Fruit fly (Drosophila melanogaster): Measurements from ENCODE around the gene Rrp45.

- no peak for TF ChIP-seq dl (GFP tag; optimal IDR thresholded peaks at IDR 0.05; ENCODE audit: insufficient read depth in 1 of 2, partially characterized antibody in 2 of 2)
- TF ChIP-seq pan (optimal IDR thresholded peaks at IDR 0.05) = no peak
- TF ChIP-seq psq (GFP tag; optimal IDR thresholded peaks at IDR 0.05) = peak; percentile 58
- no peak for TF ChIP-seq Vsx2 (GFP tag; optimal IDR thresholded peaks at IDR 0.05; ENCODE audit: partially characterized antibody)
- peak; percentile 77 for TF ChIP-seq h (GFP tag; optimal IDR thresholded peaks at IDR 0.05)
- no peak for TF ChIP-seq usp (GFP tag; optimal IDR thresholded peaks at IDR 0.05)
- TF ChIP-seq lola (GFP tag; optimal IDR thresholded peaks at IDR 0.05) = no peak
These were observed 29.5 kb downstream of the Rrp45 start for dm6 chrX:16761531-16761930.
